Worm (Caenorhabditis elegans) whole organism, L2 larva: ENCODE data around the gene C28G1.10.

Source experiments
- lin-11 ChIP-seq: fragments of 150-350 bp; sonication (generic microtip); optimal IDR thresholded peaks from 2 replicates; lab custom pipeline; 2014; ENCODE audit warnings: missing biosample characterization, missing genetic modification characterization, inconsistent platforms, mixed read lengths
- lsy-2 ChIP-seq, 2 experiments: fragments of 150-350 bp in 1 of 2; sonication (generic microtip) in 1 of 2; optimal IDR thresholded peaks; 2 replicates each; lab custom pipeline; 2014 to 2017; ENCODE audit warnings: missing biosample characterization in 2 of 2, missing genetic modification characterization in 2 of 2
- nhr-21 ChIP-seq: fragments of 150-350 bp; optimal IDR thresholded peaks from 2 replicates; lab custom pipeline; 2014; ENCODE audit warnings: missing biosample characterization, missing genetic modification characterization
- nhr-237 ChIP-seq: fragments of 150-350 bp; optimal IDR thresholded peaks from 2 replicates; lab custom pipeline; 2014; ENCODE audit warnings: missing biosample characterization, missing genetic modification characterization
- zag-1 ChIP-seq: fragments of 150-350 bp; optimal IDR thresholded peaks from 2 replicates; lab custom pipeline; 2014; ENCODE audit warnings: missing biosample characterization, missing genetic modification characterization

ce11 chrX:8808740-8809139 is 38.2 kb upstream of the C28G1.10 start:
- no peak for TF ChIP-seq nhr-21 (tag; lab: Kevin White, UChicago)
- TF ChIP-seq lin-11: no peak
- no peak for TF ChIP-seq zag-1 (tag; lab: Kevin White, UChicago)
- TF ChIP-seq lsy-2 (tag; optimal IDR thresholded peaks at IDR 0.05; lab: Kevin White, UChicago): no peak
- no peak for TF ChIP-seq nhr-237
